Worm (Caenorhabditis elegans): ENCODE measurements around the gene col-148.
A peak's percentile ranks its signal among the peaks of the same experiment; 100 is the strongest.

Gene col-148

DNA sequence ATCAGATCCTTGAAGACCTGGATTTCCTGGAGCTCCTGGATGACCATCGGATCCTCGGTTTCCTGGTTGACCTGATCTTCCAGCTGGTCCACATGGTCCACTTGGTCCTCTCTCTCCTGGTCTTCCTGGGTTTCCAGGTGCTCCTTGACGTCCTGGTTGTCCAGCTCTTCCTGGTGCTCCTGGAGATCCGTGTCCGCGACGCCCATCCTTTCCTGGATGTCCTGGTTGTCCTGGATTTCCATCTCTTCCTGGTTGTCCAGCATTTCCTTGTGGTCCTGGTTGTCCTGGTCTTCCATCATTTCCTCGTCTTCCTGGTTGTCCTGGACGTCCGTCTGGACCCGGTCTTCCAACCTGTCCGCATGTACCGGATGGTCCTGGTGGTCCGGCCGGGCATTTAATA is 50.3 kb downstream of the col-148 start:
- TF ChIP-seq irx-1 (tag; optimal IDR thresholded peaks at IDR 0.05) (no peak), efl-1 (optimal IDR thresholded peaks at IDR 0.05) (no peak), efl-1 (GFP tag; optimal IDR thresholded peaks at IDR 0.05 in 1 of 2) (peak in 1 of 2 experiments; percentile 68)
